Worm (Caenorhabditis elegans) whole organism, young adult: ENCODE data around the gene otpl-7.
A peak's percentile ranks its signal among the peaks of the same experiment; 100 is the strongest.

Experiments used
- F10E7.11 ChIP-seq: sonication (generic microtip); optimal IDR thresholded peaks from 2 replicates; lab custom pipeline; 2017; ENCODE audit warnings: mild to moderate bottlenecking, missing genetic modification characterization, moderate library complexity, missing compliant biosample characterization
- F55B11.4 ChIP-seq: sonication (generic microtip); optimal IDR thresholded peaks from 2 replicates; lab custom pipeline; 2016; ENCODE audit warnings: missing compliant biosample characterization, missing genetic modification characterization, borderline replicate concordance; ENCODE audit not compliant: insufficient read depth
- T07F8.4 ChIP-seq: sonication (generic microtip); optimal IDR thresholded peaks from 2 replicates; lab custom pipeline; 2016; ENCODE audit warnings: mild to moderate bottlenecking, missing genetic modification characterization, moderate library complexity, missing compliant biosample characterization
- Y53F4B.3 ChIP-seq: fragments of 200-800 bp; sonication (Bioruptor generic); IDR thresholded peaks from 2 replicates; pipeline ENCODE4 v1.3.6; 2022; ENCODE audit warnings: missing genetic modification reagents, missing genetic modification characterization, missing compliant biosample characterization
- ama-1 ChIP-seq, 3 experiments: fragments of 150-350 bp in 1 of 3; sonication (generic microtip) in 2 of 3; optimal IDR thresholded peaks; 2 replicates each; lab custom pipeline; 2014 to 2018; ENCODE audit warnings: missing biosample characterization in 2 of 3, missing genetic modification characterization in 2 of 3, missing genetic modification reagents in 2 of 3
- athp-1 ChIP-seq: sonication (generic microtip); optimal IDR thresholded peaks from 2 replicates; lab custom pipeline; 2017; ENCODE audit warnings: mild to moderate bottlenecking, missing genetic modification characterization, missing compliant biosample characterization
- bed-1 ChIP-seq: fragments of 200-800 bp; sonication (Bioruptor generic); IDR thresholded peaks from 2 replicates; pipeline ENCODE4 v1.3.6; 2022; ENCODE audit warnings: missing genetic modification reagents, missing genetic modification characterization, missing compliant biosample characterization
- gei-17 ChIP-seq: fragments of 200-800 bp; sonication (Bioruptor generic); optimal IDR thresholded peaks from 2 replicates; lab custom pipeline; 2018; ENCODE audit warnings: mild to moderate bottlenecking, missing genetic modification characterization, missing compliant biosample characterization
- madf-6 ChIP-seq: fragments of 200-800 bp; sonication (Bioruptor generic); IDR thresholded peaks from 2 replicates; pipeline ENCODE4 v1.3.6; 2022; ENCODE audit warnings: missing genetic modification reagents, missing genetic modification characterization, missing compliant biosample characterization
- nfyb-1 ChIP-seq: fragments of 200-800 bp; sonication (Bioruptor generic); IDR thresholded peaks from 2 replicates; pipeline ENCODE4 v1.3.6; 2022; ENCODE audit warnings: missing genetic modification reagents, missing genetic modification characterization, missing compliant biosample characterization
- nhr-179 ChIP-seq: sonication (generic microtip); optimal IDR thresholded peaks from 2 replicates; lab custom pipeline; 2016; ENCODE audit warnings: mild to moderate bottlenecking, missing genetic modification characterization, missing compliant biosample characterization
- sptf-2 ChIP-seq: fragments of 200-800 bp; sonication (Bioruptor generic); optimal IDR thresholded peaks from 2 replicates; lab custom pipeline; 2018; ENCODE audit warnings: mild to moderate bottlenecking, missing genetic modification characterization, missing compliant biosample characterization

ce11 chrV:8495965-8496364, 25.3 kb upstream of the otpl-7 start:
- no peak for TF ChIP-seq ama-1 (optimal IDR thresholded peaks at IDR 0.05; lab: Kevin White, UChicago)
- TF ChIP-seq ama-1 (GFP tag; optimal IDR thresholded peaks at IDR 0.05; lab: Kevin White, UChicago), result peak in 1 of 2 experiments; percentile 72
- TF ChIP-seq Y53F4B.3, result no peak
- TF ChIP-seq F55B11.4 (tag; lab: Kevin White, UChicago), result no peak
- no peak for TF ChIP-seq athp-1 (tag; lab: Kevin White, UChicago)
- peak; percentile 35 for TF ChIP-seq T07F8.4 (tag; lab: Kevin White, UChicago)
- peak; percentile 62 for TF ChIP-seq sptf-2 (GFP tag; lab: Kevin White, UChicago)
- no peak for TF ChIP-seq nhr-179 (tag; lab: Kevin White, UChicago)
- TF ChIP-seq bed-1, result no peak
- TF ChIP-seq nfyb-1, result no peak
- TF ChIP-seq gei-17, result no peak
- peak; percentile 13; the same call in 1 of the 2 replicates for TF ChIP-seq madf-6 (GFP tag; lab: Robert Waterston, UW)
- TF ChIP-seq F10E7.11, result no peak
